Fruit fly (Drosophila melanogaster) whole organism, embryonic: ENCODE results near the gene Glut4EF.

Experiments
- Aef1 ChIP-seq: fragments of 200-800 bp; sonication (Bioruptor generic); IDR thresholded peaks from 3 replicates; pipeline ENCODE4 v1.3.6; 2022; ENCODE audit warnings: missing biosample characterization, missing genetic modification characterization
- BtbVII ChIP-seq: fragments of 200-800 bp; sonication (Bioruptor generic); optimal IDR thresholded peaks from 3 replicates; lab custom pipeline; 2017; ENCODE audit warnings: missing biosample characterization, mild to moderate bottlenecking, missing genetic modification characterization
- CG11504 ChIP-seq: fragments of 200-800 bp; sonication (Bioruptor generic); optimal IDR thresholded peaks from 3 replicates; lab custom pipeline; 2019; ENCODE audit warnings: missing biosample characterization, mild to moderate bottlenecking, missing genetic modification characterization, moderate library complexity
- CG12769 ChIP-seq: fragments of 200-800 bp; sonication (Bioruptor generic); optimal IDR thresholded peaks from 2 replicates; lab custom pipeline; 2019; ENCODE audit warnings: missing biosample characterization, mild to moderate bottlenecking, missing genetic modification characterization, moderate library complexity
- CG13624 ChIP-seq: fragments of 200-800 bp; sonication (Bioruptor generic); optimal IDR thresholded peaks from 2 replicates; lab custom pipeline; 2016; ENCODE audit warnings: missing biosample characterization, missing genetic modification characterization
- CG17612 ChIP-seq: fragments of 200-800 bp; sonication (Bioruptor generic); IDR thresholded peaks from 2 replicates; pipeline ENCODE4 v1.3.6; 2022; ENCODE audit warnings: missing biosample characterization, missing genetic modification characterization
- CG2678 ChIP-seq: fragments of 200-800 bp; sonication (Bioruptor generic); optimal IDR thresholded peaks from 3 replicates; lab custom pipeline; 2019; ENCODE audit warnings: missing biosample characterization, mild to moderate bottlenecking, missing genetic modification characterization, moderate library complexity
- CG31224 ChIP-seq: fragments of 200-800 bp; sonication (Bioruptor generic); IDR thresholded peaks from 2 replicates; pipeline ENCODE4 v1.3.6; 2022; ENCODE audit warnings: missing biosample characterization, missing genetic modification characterization
- CG31388 ChIP-seq: fragments of 200-800 bp; sonication (Bioruptor generic); optimal IDR thresholded peaks from 2 replicates; lab custom pipeline; 2016; ENCODE audit warnings: missing biosample characterization, missing genetic modification characterization
- CG31441 ChIP-seq: fragments of 200-800 bp; sonication (Bioruptor generic); IDR thresholded peaks from 2 replicates; pipeline ENCODE4 v1.3.6; 2022; ENCODE audit warnings: missing biosample characterization, missing genetic modification characterization
- CG42726 ChIP-seq: fragments of 200-800 bp; sonication (Bioruptor generic); IDR thresholded peaks from 2 replicates; pipeline ENCODE4 v1.3.6; 2022; ENCODE audit warnings: missing biosample characterization, missing genetic modification characterization; ENCODE audit not compliant: partially characterized antibody
- CG4282 ChIP-seq: fragments of 200-800 bp; sonication (Bioruptor generic); optimal IDR thresholded peaks from 2 replicates; lab custom pipeline; 2016; ENCODE audit warnings: missing biosample characterization, missing genetic modification characterization
- CG8290 ChIP-seq, 3 experiments: fragments of 200-800 bp; sonication (Bioruptor generic); optimal IDR thresholded peaks; 2 replicates each; lab custom pipeline; 2016 to 2019; ENCODE audit warnings: missing biosample characterization in 3 of 3, missing genetic modification characterization in 3 of 3, mild to moderate bottlenecking in 2 of 3, moderate library complexity in 1 of 3
- Chrac-16 ChIP-seq: fragments of 200-800 bp; sonication (Bioruptor generic); optimal IDR thresholded peaks from 3 replicates; lab custom pipeline; 2016; ENCODE audit warnings: missing biosample characterization, missing genetic modification characterization
- Dp ChIP-seq: fragments of 200-800 bp; sonication (Bioruptor generic); optimal IDR thresholded peaks from 2 replicates; lab custom pipeline; 2018; ENCODE audit warnings: missing biosample characterization, mild to moderate bottlenecking, missing genetic modification characterization, moderate library complexity
- Ets65A ChIP-seq: fragments of 200-800 bp; sonication (Bioruptor generic); peaks from one replicate; lab custom pipeline; 2016; ENCODE audit warnings: missing biosample characterization, missing genetic modification characterization
- Fer2 ChIP-seq: fragments of 200-800 bp; sonication (Bioruptor generic); optimal IDR thresholded peaks from 2 replicates; lab custom pipeline; 2018; ENCODE audit warnings: missing biosample characterization, mild to moderate bottlenecking, missing genetic modification characterization, moderate library complexity
- Gug ChIP-seq: fragments of 200-800 bp; sonication (Bioruptor generic); IDR thresholded peaks from 4 replicates; pipeline ENCODE4 v1.3.6; 2022; ENCODE audit warnings: missing biosample characterization, missing genetic modification characterization
- HLH3B ChIP-seq: fragments of 200-800 bp; sonication (Bioruptor generic); IDR thresholded peaks from 2 replicates; pipeline ENCODE4 v1.3.6; 2022; ENCODE audit warnings: missing biosample characterization, missing genetic modification characterization
- Hr51 ChIP-seq, 2 experiments: fragments of 200-800 bp; sonication (Bioruptor generic); optimal IDR thresholded peaks; 2 replicates in 1 of 2; 3 replicates in 1 of 2; lab custom pipeline; 2016 to 2018; ENCODE audit warnings: missing biosample characterization in 2 of 2, missing genetic modification characterization in 2 of 2, mild to moderate bottlenecking in 1 of 2, moderate library complexity in 1 of 2
- Oli ChIP-seq: fragments of 200-800 bp; sonication (Bioruptor generic); optimal IDR thresholded peaks from 2 replicates; lab custom pipeline; 2018; ENCODE audit warnings: missing biosample characterization, mild to moderate bottlenecking, missing genetic modification characterization, moderate library complexity
- PHDP ChIP-seq: fragments of 200-800 bp; sonication (Bioruptor generic); optimal IDR thresholded peaks from 3 replicates; lab custom pipeline; 2018; ENCODE audit warnings: missing biosample characterization, mild to moderate bottlenecking, missing genetic modification characterization, moderate library complexity
- Ptx1 ChIP-seq: fragments of 200-800 bp; sonication (Bioruptor generic); IDR thresholded peaks from 2 replicates; pipeline ENCODE4 v1.3.6; 2022; ENCODE audit warnings: missing biosample characterization, missing genetic modification characterization
- Side ChIP-seq: fragments of 200-800 bp; sonication (Bioruptor generic); optimal IDR thresholded peaks from 2 replicates; lab custom pipeline; 2016; ENCODE audit warnings: missing biosample characterization, missing genetic modification characterization
- Taf1 ChIP-seq: fragments of 200-800 bp; sonication (Bioruptor generic); IDR thresholded peaks from 2 replicates; pipeline ENCODE4 v1.3.6; 2022; ENCODE audit warnings: missing biosample characterization, missing genetic modification characterization
- Xbp1 ChIP-seq: fragments of 200-800 bp; sonication (Bioruptor generic); optimal IDR thresholded peaks from 3 replicates; lab custom pipeline; 2016; ENCODE audit warnings: missing biosample characterization, mild to moderate bottlenecking, missing genetic modification characterization
- ab ChIP-seq: fragments of 200-800 bp; sonication (Bioruptor generic); optimal IDR thresholded peaks from 2 replicates; lab custom pipeline; 2016; ENCODE audit warnings: missing biosample characterization, missing genetic modification characterization
- bsh ChIP-seq, 2 experiments: fragments of 200-800 bp; sonication (Bioruptor generic); optimal IDR thresholded peaks; 2 replicates each; lab custom pipeline; 2017 to 2018; ENCODE audit warnings: mild to moderate bottlenecking in 2 of 2, missing biosample characterization in 2 of 2, missing genetic modification characterization in 2 of 2, moderate library complexity in 1 of 2
- cas ChIP-seq: fragments of 200-800 bp; sonication (Bioruptor generic); IDR thresholded peaks from 2 replicates; pipeline ENCODE4 v1.3.6; 2022; ENCODE audit warnings: missing biosample characterization, missing genetic modification characterization
- corto ChIP-seq: fragments of 200-800 bp; sonication (Bioruptor generic); optimal IDR thresholded peaks from 2 replicates; lab custom pipeline; 2016; ENCODE audit warnings: missing biosample characterization, mild to moderate bottlenecking, missing genetic modification characterization, moderate library complexity
- crp ChIP-seq, 2 experiments: fragments of 200-800 bp; sonication (Bioruptor generic); optimal IDR thresholded peaks; 2 replicates in 1 of 2; 3 replicates in 1 of 2; lab custom pipeline; 2017; ENCODE audit warnings: missing biosample characterization in 2 of 2, missing genetic modification characterization in 2 of 2, mild to moderate bottlenecking in 1 of 2, moderate library complexity in 1 of 2
- dimm ChIP-seq: fragments of 200-800 bp; sonication (Bioruptor generic); IDR thresholded peaks from 2 replicates; pipeline ENCODE4 v1.3.6; 2022; ENCODE audit warnings: missing biosample characterization, missing genetic modification characterization
- dmrt99B ChIP-seq: fragments of 200-800 bp; sonication (Bioruptor generic); optimal IDR thresholded peaks from 2 replicates; lab custom pipeline; 2018; ENCODE audit warnings: missing biosample characterization, mild to moderate bottlenecking, missing genetic modification characterization, moderate library complexity
- en ChIP-seq: fragments of 200-800 bp; sonication (Bioruptor generic); optimal IDR thresholded peaks from 2 replicates; lab custom pipeline; 2016; ENCODE audit warnings: missing biosample characterization, missing genetic modification characterization
- eyg ChIP-seq: fragments of 200-800 bp; sonication (Bioruptor generic); optimal IDR thresholded peaks from 3 replicates; lab custom pipeline; 2016; ENCODE audit warnings: missing biosample characterization, missing genetic modification characterization
- gro ChIP-seq: fragments of 200-800 bp; sonication (Bioruptor generic); optimal IDR thresholded peaks from 2 replicates; lab custom pipeline; 2016; ENCODE audit warnings: missing biosample characterization, missing genetic modification characterization
- ham ChIP-seq: fragments of 200-800 bp; sonication (Bioruptor generic); IDR thresholded peaks from 2 replicates; pipeline ENCODE4 v1.3.6; 2022; ENCODE audit warnings: missing biosample characterization, missing genetic modification characterization
- lab ChIP-seq: fragments of 200-800 bp; sonication (Bioruptor generic); optimal IDR thresholded peaks from 3 replicates; lab custom pipeline; 2017; ENCODE audit warnings: missing biosample characterization, missing genetic modification characterization, mild to moderate bottlenecking, moderate library complexity, missing genetic modification reagents
- odd ChIP-seq: fragments of 200-800 bp; sonication (Bioruptor generic); optimal IDR thresholded peaks from 2 replicates; lab custom pipeline; 2017; ENCODE audit warnings: missing biosample characterization, mild to moderate bottlenecking, missing genetic modification characterization
- onecut ChIP-seq: fragments of 200-800 bp; sonication (Bioruptor generic); IDR thresholded peaks from 2 replicates; pipeline ENCODE4 v1.3.6; 2022; ENCODE audit warnings: missing biosample characterization, missing genetic modification characterization
- ranshi ChIP-seq: fragments of 200-800 bp; sonication (Bioruptor generic); IDR thresholded peaks from 2 replicates; pipeline ENCODE4 v1.3.6; 2022; ENCODE audit warnings: missing biosample characterization, missing genetic modification characterization
- scrt ChIP-seq: fragments of 200-800 bp; sonication (Bioruptor generic); optimal IDR thresholded peaks from 2 replicates; lab custom pipeline; 2018; ENCODE audit warnings: missing biosample characterization, mild to moderate bottlenecking, missing genetic modification characterization, moderate library complexity
- sd ChIP-seq: fragments of 200-800 bp; sonication (Bioruptor generic); optimal IDR thresholded peaks from 3 replicates; lab custom pipeline; 2018; ENCODE audit warnings: missing biosample characterization, mild to moderate bottlenecking, missing genetic modification characterization, moderate library complexity
- sens ChIP-seq: fragments of 200-800 bp; sonication (Bioruptor generic); peaks from one replicate; lab custom pipeline; 2016; ENCODE audit warnings: missing biosample characterization, missing genetic modification characterization
- slp2 ChIP-seq: fragments of 200-800 bp; sonication (Bioruptor generic); optimal IDR thresholded peaks from 2 replicates; lab custom pipeline; 2016; ENCODE audit warnings: missing biosample characterization, missing genetic modification characterization
- sr ChIP-seq: fragments of 200-800 bp; sonication (Bioruptor generic); IDR thresholded peaks from 3 replicates; pipeline ENCODE4 v1.3.6; 2022; ENCODE audit warnings: missing biosample characterization, missing genetic modification characterization
- trem ChIP-seq: fragments of 200-800 bp; optimal IDR thresholded peaks from 3 replicates; lab custom pipeline; 2019; ENCODE audit warnings: missing biosample characterization, mild to moderate bottlenecking, missing genetic modification characterization, moderate library complexity
- vnd ChIP-seq: fragments of 200-800 bp; sonication (Bioruptor generic); IDR thresholded peaks from 3 replicates; pipeline ENCODE4 v1.3.6; 2022; ENCODE audit warnings: missing biosample characterization, missing genetic modification characterization; ENCODE audit not compliant: partially characterized antibody
- zen ChIP-seq: fragments of 200-800 bp; sonication (Bioruptor generic); optimal IDR thresholded peaks from 3 replicates; lab custom pipeline; 2018; ENCODE audit warnings: missing biosample characterization, mild to moderate bottlenecking, missing genetic modification characterization, moderate library complexity

The Glut4EF gene

DNA sequence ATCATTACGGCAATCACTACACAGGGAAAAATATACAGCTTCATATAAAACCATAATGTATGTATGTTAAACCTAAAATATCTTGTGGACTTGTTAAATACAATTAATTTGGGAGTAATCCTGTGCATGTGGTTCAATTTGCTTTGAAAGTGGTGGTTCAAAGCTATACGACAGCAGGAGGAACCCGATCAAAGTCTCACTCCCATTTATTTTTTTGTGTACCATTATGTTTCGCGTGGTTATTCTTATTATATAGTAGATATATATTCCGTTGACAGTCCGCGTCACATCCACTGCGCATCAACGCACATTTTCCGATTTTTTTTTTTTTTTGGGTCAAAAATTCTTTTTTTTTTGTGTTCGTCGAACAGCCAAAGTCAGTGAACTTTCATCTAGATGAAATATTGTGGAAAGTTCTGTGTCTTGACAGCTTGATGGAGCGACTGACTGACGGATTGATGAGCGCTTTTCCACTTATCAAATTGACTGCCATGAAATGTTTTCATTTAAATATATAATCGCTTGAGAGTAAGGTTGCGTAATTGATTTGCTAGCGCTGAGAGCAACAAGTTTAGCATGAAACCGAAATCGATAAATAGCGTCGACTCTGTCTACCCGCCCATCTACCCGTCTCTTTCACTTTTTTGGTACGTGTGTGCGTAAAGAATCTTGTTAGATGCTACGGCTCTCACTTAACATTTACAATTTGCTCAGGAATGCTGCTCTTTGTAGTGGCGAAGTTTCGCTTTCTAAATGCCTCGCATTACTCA, 158.7 kb downstream of the Glut4EF start (continued):
- no peak for TF ChIP-seq sr
- TF ChIP-seq CG13624 (GFP tag; lab: Kevin White, UChicago) = no peak
- no peak for TF ChIP-seq Side
- no peak for TF ChIP-seq CG31224 (GFP tag; lab: Robert Waterston, UW)
- TF ChIP-seq CG8290 (GFP tag; optimal IDR thresholded peaks at IDR 0.05; lab: Kevin White, UChicago) = no peak
- TF ChIP-seq CG8290 (tag; optimal IDR thresholded peaks at IDR 0.05; lab: Kevin White, UChicago) = peak in 1 of 2 experiments; percentile 11
- TF ChIP-seq cas (GFP tag; lab: Robert Waterston, UW) = no peak
- peak; percentile 20 for TF ChIP-seq dmrt99B
- TF ChIP-seq Gug (GFP tag; lab: Robert Waterston, UW) = no peak
- peak; percentile 53 for TF ChIP-seq scrt (GFP tag; lab: Kevin White, UChicago)
- peak in 1 of 2 experiments; percentile 47 for TF ChIP-seq Hr51 (GFP tag; optimal IDR thresholded peaks at IDR 0.05; lab: Kevin White, UChicago)
- no peak for TF ChIP-seq ranshi (GFP tag; lab: Robert Waterston, UW)
- TF ChIP-seq ab = no peak
- no peak for TF ChIP-seq dimm (GFP tag; lab: Robert Waterston, UW)
- no peak for TF ChIP-seq Dp
- peak; percentile 58 for TF ChIP-seq CG2678
- no peak for TF ChIP-seq Xbp1 (GFP tag; lab: Kevin White, UChicago)
- peak; percentile 16 for TF ChIP-seq PHDP (tag; lab: Kevin White, UChicago)
- no peak for TF ChIP-seq crp (GFP tag; optimal IDR thresholded peaks at IDR 0.05; lab: Kevin White, UChicago)
- TF ChIP-seq CG11504 (tag; lab: Kevin White, UChicago) = peak; percentile 30
- peak; percentile 30 for TF ChIP-seq lab
- peak; percentile 48 for TF ChIP-seq CG31441 (GFP tag; lab: Robert Waterston, UW)
- TF ChIP-seq BtbVII = no peak
- TF ChIP-seq Fer2 = no peak
- TF ChIP-seq CG12769 = peak; percentile 31
- TF ChIP-seq odd (GFP tag; lab: Kevin White, UChicago) = no peak
- TF ChIP-seq eyg (GFP tag; lab: Kevin White, UChicago) = no peak
- TF ChIP-seq Taf1 (GFP tag; lab: Robert Waterston, UW) = no peak
- TF ChIP-seq gro (GFP tag; lab: Kevin White, UChicago) = no peak
- peak; percentile 90 for TF ChIP-seq onecut (GFP tag; lab: Robert Waterston, UW)
- TF ChIP-seq CG17612 = no peak
- no peak for TF ChIP-seq vnd (GFP tag; lab: Robert Waterston, UW)
- peak; percentile 15 for TF ChIP-seq sd (tag; lab: Kevin White, UChicago)
- no peak for TF ChIP-seq slp2
- TF ChIP-seq ham = no peak
- TF ChIP-seq trem (tag; lab: Kevin White, UChicago) = no peak
- no peak for TF ChIP-seq CG4282 (GFP tag; lab: Kevin White, UChicago)
- peak; percentile 17 for TF ChIP-seq Oli (tag; lab: Kevin White, UChicago)
- TF ChIP-seq Aef1 = no peak
- TF ChIP-seq corto = no peak
- peak; percentile 86 for TF ChIP-seq sens (GFP tag; lab: Kevin White, UChicago)
- no peak for TF ChIP-seq HLH3B
- peak in 1 of 2 experiments; percentile 17 for TF ChIP-seq bsh (GFP tag; optimal IDR thresholded peaks at IDR 0.05; lab: Kevin White, UChicago)
- no peak for TF ChIP-seq CG42726 (GFP tag; lab: Robert Waterston, UW)
- no peak for TF ChIP-seq Ptx1 (GFP tag; lab: Robert Waterston, UW)
- no peak for TF ChIP-seq CG31388 (GFP tag; lab: Kevin White, UChicago)
- TF ChIP-seq Chrac-16 = no peak
- peak; percentile 80 for TF ChIP-seq Ets65A (GFP tag; lab: Kevin White, UChicago)
- no peak for TF ChIP-seq zen (tag; lab: Kevin White, UChicago)
- TF ChIP-seq en (GFP tag; lab: Kevin White, UChicago) = no peak
